Fruit fly (Drosophila melanogaster) whole organism, embryonic: Measurements from ENCODE around the gene CG12784.
A peak's percentile ranks its signal among the peaks of the same experiment; 100 is the strongest.

Experiments used
- Ada2b ChIP-seq: fragments of 200-800 bp; sonication (Bioruptor generic); IDR thresholded peaks from 2 replicates; pipeline ENCODE4 v1.3.6; 2022; ENCODE audit warnings: missing biosample characterization, missing genetic modification characterization
- CG10366 ChIP-seq: fragments of 200-800 bp; sonication (Bioruptor generic); IDR thresholded peaks from 2 replicates; pipeline ENCODE4 v1.3.6; 2022; ENCODE audit warnings: missing biosample characterization, missing genetic modification characterization
- CG10462 ChIP-seq: fragments of 200-800 bp; sonication (Bioruptor generic); optimal IDR thresholded peaks from 2 replicates; lab custom pipeline; 2016; ENCODE audit warnings: missing biosample characterization, missing genetic modification characterization
- CG10543 ChIP-seq: fragments of 200-800 bp; sonication (Bioruptor generic); optimal IDR thresholded peaks from 3 replicates; lab custom pipeline; 2017; ENCODE audit warnings: missing biosample characterization, mild to moderate bottlenecking, missing genetic modification characterization, moderate library complexity
- CG12942 ChIP-seq: fragments of 200-800 bp; sonication (Bioruptor generic); optimal IDR thresholded peaks from 3 replicates; lab custom pipeline; 2016; ENCODE audit warnings: missing biosample characterization, missing genetic modification characterization
- CG13296 ChIP-seq: fragments of 200-800 bp; sonication (Bioruptor generic); optimal IDR thresholded peaks from 3 replicates; lab custom pipeline; 2018; ENCODE audit warnings: missing biosample characterization, mild to moderate bottlenecking, missing genetic modification characterization
- CG13424 ChIP-seq: fragments of 200-800 bp; sonication (Bioruptor generic); optimal IDR thresholded peaks from 2 replicates; lab custom pipeline; 2019; ENCODE audit warnings: missing biosample characterization, mild to moderate bottlenecking, missing genetic modification characterization, moderate library complexity
- CG14667 ChIP-seq: fragments of 200-800 bp; sonication (Bioruptor generic); IDR thresholded peaks from 2 replicates; pipeline ENCODE4 v1.3.6; 2022; ENCODE audit warnings: missing biosample characterization, missing genetic modification characterization
- CG15073 ChIP-seq: fragments of 200-800 bp; sonication (Bioruptor generic); optimal IDR thresholded peaks from 2 replicates; lab custom pipeline; 2016; ENCODE audit warnings: missing biosample characterization, missing genetic modification characterization
- CG17186 ChIP-seq: fragments of 200-800 bp; sonication (Bioruptor generic); optimal IDR thresholded peaks from 3 replicates; lab custom pipeline; 2017; ENCODE audit warnings: missing biosample characterization, missing genetic modification reagents, missing genetic modification characterization
- CG17359 ChIP-seq: fragments of 200-800 bp; sonication (Bioruptor generic); optimal IDR thresholded peaks from 3 replicates; lab custom pipeline; 2018; ENCODE audit warnings: missing biosample characterization, mild to moderate bottlenecking, missing genetic modification characterization, moderate library complexity
- CG17829 ChIP-seq: fragments of 200-800 bp; optimal IDR thresholded peaks from 2 replicates; lab custom pipeline; 2019; ENCODE audit warnings: missing biosample characterization, mild to moderate bottlenecking, missing genetic modification characterization, moderate library complexity
- CG2199 ChIP-seq: fragments of 200-800 bp; sonication (Bioruptor generic); IDR thresholded peaks from 3 replicates; pipeline ENCODE4 v1.3.6; 2022; ENCODE audit warnings: missing biosample characterization, missing genetic modification characterization
- CG3847 ChIP-seq: fragments of 200-800 bp; sonication (Bioruptor generic); IDR thresholded peaks from 2 replicates; pipeline ENCODE4 v1.3.6; 2022; ENCODE audit warnings: missing biosample characterization, missing genetic modification characterization
- CG4360 ChIP-seq: fragments of 200-800 bp; sonication (Bioruptor generic); IDR thresholded peaks from 2 replicates; pipeline ENCODE4 v1.3.6; 2022; ENCODE audit warnings: missing biosample characterization, missing genetic modification characterization
- CG4424 ChIP-seq: fragments of 200-800 bp; sonication (Bioruptor generic); optimal IDR thresholded peaks from 3 replicates; lab custom pipeline; 2016; ENCODE audit warnings: missing biosample characterization, missing genetic modification characterization
- CG4617 ChIP-seq: fragments of 200-800 bp; sonication (Bioruptor generic); optimal IDR thresholded peaks from 3 replicates; lab custom pipeline; 2016; ENCODE audit warnings: missing biosample characterization, missing genetic modification characterization, borderline replicate concordance
- CG6689 ChIP-seq: fragments of 200-800 bp; sonication (Bioruptor generic); IDR thresholded peaks from 2 replicates; pipeline ENCODE4 v1.3.6; 2022; ENCODE audit warnings: missing biosample characterization, missing genetic modification characterization
- CG6813 ChIP-seq: fragments of 200-800 bp; sonication (Bioruptor generic); optimal IDR thresholded peaks from 2 replicates; lab custom pipeline; 2017; ENCODE audit warnings: missing biosample characterization, missing genetic modification characterization, mild to moderate bottlenecking, moderate library complexity, missing genetic modification reagents
- CG7839 ChIP-seq: fragments of 200-800 bp; sonication (Bioruptor generic); optimal IDR thresholded peaks from 3 replicates; lab custom pipeline; 2018; ENCODE audit warnings: missing biosample characterization, mild to moderate bottlenecking, missing genetic modification characterization, moderate library complexity
- CG8089 ChIP-seq: fragments of 200-800 bp; sonication (Bioruptor generic); optimal IDR thresholded peaks from 3 replicates; lab custom pipeline; 2016; ENCODE audit warnings: missing biosample characterization, missing genetic modification characterization
- CTCF ChIP-seq: fragments of 200-800 bp; sonication (Bioruptor generic); optimal IDR thresholded peaks from 2 replicates; lab custom pipeline; 2017; ENCODE audit warnings: missing biosample characterization, mild to moderate bottlenecking, missing genetic modification characterization, moderate library complexity
- CoRest ChIP-seq: fragments of 200-800 bp; sonication (Bioruptor generic); optimal IDR thresholded peaks from 3 replicates; lab custom pipeline; 2018; ENCODE audit warnings: missing biosample characterization, mild to moderate bottlenecking, missing genetic modification characterization, moderate library complexity
- Elba2 ChIP-seq: fragments of 200-800 bp; sonication (Bioruptor generic); optimal IDR thresholded peaks from 3 replicates; lab custom pipeline; 2016; ENCODE audit warnings: missing biosample characterization, missing genetic modification characterization
- HLH54F ChIP-seq: fragments of 200-800 bp; sonication (Bioruptor generic); optimal IDR thresholded peaks from 3 replicates; lab custom pipeline; 2016; ENCODE audit warnings: missing biosample characterization, missing genetic modification characterization
- Hr78 ChIP-seq, 2 experiments: fragments of 200-800 bp in 1 of 2; fragments of >200 bp in 1 of 2; sonication (Bioruptor generic) in 1 of 2; optimal IDR thresholded peaks; 2 replicates each; lab custom pipeline; 2017 to 2019; ENCODE audit warnings: missing biosample characterization in 2 of 2, missing genetic modification characterization in 2 of 2, mild to moderate bottlenecking in 1 of 2, moderate library complexity in 1 of 2
- Lim3 ChIP-seq: fragments of 200-800 bp; sonication (Bioruptor generic); IDR thresholded peaks from 2 replicates; pipeline ENCODE4 v1.3.6; 2022; ENCODE audit warnings: missing biosample characterization, missing genetic modification characterization
- Mes4 ChIP-seq: fragments of 200-800 bp; sonication (Bioruptor generic); optimal IDR thresholded peaks from 2 replicates; lab custom pipeline; 2016; ENCODE audit warnings: missing biosample characterization, missing genetic modification characterization
- NFAT ChIP-seq: fragments of 200-800 bp; sonication (Bioruptor generic); IDR thresholded peaks from 2 replicates; pipeline ENCODE4 v1.3.6; 2022; ENCODE audit warnings: missing biosample characterization, missing genetic modification characterization
- Six4 ChIP-seq: fragments of 200-800 bp; sonication (Bioruptor generic); optimal IDR thresholded peaks from 2 replicates; lab custom pipeline; 2016; ENCODE audit warnings: missing biosample characterization, missing genetic modification characterization
- Sry-δ ChIP-seq: fragments of 200-800 bp; sonication (Bioruptor generic); optimal IDR thresholded peaks from 2 replicates; lab custom pipeline; 2016; ENCODE audit warnings: missing biosample characterization, missing genetic modification characterization
- abd-A ChIP-seq: fragments of 200-800 bp; sonication (Bioruptor generic); optimal IDR thresholded peaks from 3 replicates; lab custom pipeline; 2019; ENCODE audit warnings: missing biosample characterization, mild to moderate bottlenecking, missing genetic modification characterization, moderate library complexity
- bbx ChIP-seq: fragments of 200-800 bp; sonication (Bioruptor generic); IDR thresholded peaks from 2 replicates; pipeline ENCODE4 v1.3.6; 2022; ENCODE audit warnings: missing biosample characterization, missing genetic modification characterization; ENCODE audit not compliant: partially characterized antibody
- bsh ChIP-seq, 2 experiments: fragments of 200-800 bp; sonication (Bioruptor generic); optimal IDR thresholded peaks; 2 replicates each; lab custom pipeline; 2017 to 2018; ENCODE audit warnings: mild to moderate bottlenecking in 2 of 2, missing biosample characterization in 2 of 2, missing genetic modification characterization in 2 of 2, moderate library complexity in 1 of 2
- btn ChIP-seq: fragments of 200-800 bp; sonication (Bioruptor generic); optimal IDR thresholded peaks from 2 replicates; lab custom pipeline; 2016; ENCODE audit warnings: missing biosample characterization, missing genetic modification characterization
- ci ChIP-seq: fragments of 200-800 bp; sonication (Bioruptor generic); IDR thresholded peaks from 3 replicates; pipeline ENCODE4 v1.3.6; 2022; ENCODE audit warnings: missing biosample characterization, missing genetic modification characterization
- crol ChIP-seq: fragments of 200-800 bp; sonication (Bioruptor generic); IDR thresholded peaks from 2 replicates; pipeline ENCODE4 v1.3.6; 2022; ENCODE audit warnings: missing biosample characterization, missing genetic modification characterization
- ewg ChIP-seq: fragments of 200-800 bp; sonication (Bioruptor generic); optimal IDR thresholded peaks from 3 replicates; lab custom pipeline; 2017; ENCODE audit warnings: mild to moderate bottlenecking, missing biosample characterization, missing genetic modification reagents, missing genetic modification characterization
- fd64A ChIP-seq: fragments of 200-800 bp; sonication (Bioruptor generic); optimal IDR thresholded peaks from 3 replicates; lab custom pipeline; 2018; ENCODE audit warnings: missing biosample characterization, mild to moderate bottlenecking, missing genetic modification characterization
- fd96Cb ChIP-seq: fragments of 200-800 bp; sonication (Bioruptor generic); optimal IDR thresholded peaks from 2 replicates; lab custom pipeline; 2018; ENCODE audit warnings: missing biosample characterization, mild to moderate bottlenecking, missing genetic modification characterization, moderate library complexity
- grau ChIP-seq: fragments of 200-800 bp; optimal IDR thresholded peaks from 3 replicates; lab custom pipeline; 2019; ENCODE audit warnings: missing biosample characterization, mild to moderate bottlenecking, missing genetic modification characterization, moderate library complexity
- jing ChIP-seq: fragments of 200-800 bp; sonication (Bioruptor generic); optimal IDR thresholded peaks from 2 replicates; lab custom pipeline; 2018; ENCODE audit warnings: missing biosample characterization, mild to moderate bottlenecking, missing genetic modification characterization
- klu ChIP-seq: fragments of 200-800 bp; sonication (Bioruptor generic); IDR thresholded peaks from 2 replicates; pipeline ENCODE4 v1.3.6; 2022; ENCODE audit warnings: missing biosample characterization, missing genetic modification characterization
- lilli ChIP-seq: fragments of 200-800 bp; sonication (Bioruptor generic); optimal IDR thresholded peaks from 3 replicates; lab custom pipeline; 2016; ENCODE audit warnings: missing biosample characterization, missing genetic modification characterization
- lola ChIP-seq, 3 experiments: fragments of >200 bp in 2 of 3; fragments of 200-800 bp in 1 of 3; sonication (Bioruptor generic) in 1 of 3; optimal IDR thresholded peaks; 2 replicates each; lab custom pipeline; 2017 to 2019; ENCODE audit warnings: missing biosample characterization in 3 of 3, missing genetic modification characterization in 3 of 3, mild to moderate bottlenecking in 1 of 3, moderate library complexity in 1 of 3
- nerfin-1 ChIP-seq: fragments of 200-800 bp; sonication (Bioruptor generic); optimal IDR thresholded peaks from 3 replicates; lab custom pipeline; 2019; ENCODE audit warnings: missing biosample characterization, mild to moderate bottlenecking, missing genetic modification characterization, moderate library complexity
- sr ChIP-seq: fragments of 200-800 bp; sonication (Bioruptor generic); IDR thresholded peaks from 3 replicates; pipeline ENCODE4 v1.3.6; 2022; ENCODE audit warnings: missing biosample characterization, missing genetic modification characterization
- twi ChIP-seq: fragments of 200-800 bp; optimal IDR thresholded peaks from 2 replicates; lab custom pipeline; 2019; ENCODE audit warnings: missing biosample characterization, mild to moderate bottlenecking, missing genetic modification characterization, moderate library complexity
- zfh1 ChIP-seq: fragments of 200-800 bp; sonication (Bioruptor generic); IDR thresholded peaks from 3 replicates; pipeline ENCODE4 v1.3.6; 2022; ENCODE audit warnings: missing biosample characterization, missing genetic modification characterization

The CG12784 gene

DNA sequence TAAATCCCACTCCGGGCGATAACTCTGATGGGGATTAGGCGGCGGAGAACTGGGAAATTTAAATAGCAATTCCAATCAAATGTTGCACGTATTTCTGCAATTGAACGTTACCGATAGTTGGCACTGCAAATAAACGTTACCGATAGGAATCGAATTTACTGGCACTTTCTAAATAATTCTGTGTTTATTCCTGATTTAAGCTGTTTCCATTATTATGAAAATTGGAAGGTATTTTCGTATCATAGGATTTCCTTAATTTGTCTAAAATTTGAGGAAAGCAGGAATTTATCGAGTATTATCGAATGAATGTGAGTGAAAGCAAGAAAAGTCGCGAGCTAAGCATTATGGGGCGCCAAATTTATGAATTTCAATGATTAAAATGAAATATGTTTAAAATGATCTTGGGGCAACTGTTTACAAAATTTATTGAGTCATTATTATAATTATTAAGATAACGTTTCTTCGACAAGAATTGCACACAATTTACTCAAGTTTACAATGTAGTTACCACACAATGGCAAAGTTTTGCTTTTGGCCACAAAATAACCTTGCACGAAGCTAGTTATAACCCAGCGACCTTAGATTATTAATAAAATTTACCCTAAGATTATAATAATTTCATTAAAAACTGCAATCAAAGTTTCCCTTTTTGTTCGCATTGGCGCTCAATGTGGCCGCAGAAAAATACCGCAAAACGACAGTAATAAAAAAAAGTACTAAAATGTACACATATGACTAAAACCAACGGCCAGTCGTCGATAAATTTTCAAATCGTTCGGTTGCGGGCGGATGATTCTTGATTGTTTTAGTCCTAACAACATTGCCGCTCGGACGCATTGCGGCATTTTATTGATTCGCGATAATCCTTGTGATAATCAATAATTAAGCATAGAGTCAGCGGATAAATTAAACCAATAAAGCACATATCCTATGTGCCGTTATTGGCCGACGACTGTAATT, 40.9 kb downstream of the CG12784 start, which contains the start of gene alpha-Man-IIb (continued):
- TF ChIP-seq CG4617 (peak; percentile 28), bbx (GFP tag; lab: Robert Waterston, UW) (peak; percentile 74), CG8089 (no peak), Ada2b (GFP tag; lab: Robert Waterston, UW) (no peak), CG2199 (GFP tag; lab: Robert Waterston, UW) (peak; percentile 74; the same call in 2 of the 3 replicates), bsh (GFP tag; optimal IDR thresholded peaks at IDR 0.05; lab: Kevin White, UChicago) (peak; percentile 4 to 33), klu (no peak), NFAT (GFP tag; lab: Robert Waterston, UW) (peak; percentile 24; the same call in 1 of the 2 replicates), ci (GFP tag; lab: Robert Waterston, UW) (no peak; the same call in 1 of the 3 replicates), ewg (no peak), CG14667 (GFP tag; lab: Robert Waterston, UW) (no peak), fd64A (GFP tag; lab: Kevin White, UChicago) (peak; percentile 52), abd-A (tag; lab: Kevin White, UChicago) (peak; percentile 80), CG4424 (GFP tag; lab: Kevin White, UChicago) (no peak), CG12942 (no peak), Lim3 (GFP tag; lab: Robert Waterston, UW) (no peak), btn (GFP tag; lab: Kevin White, UChicago) (no peak), CG6813 (GFP tag; lab: Kevin White, UChicago) (no peak), CG4360 (GFP tag; lab: Robert Waterston, UW) (no peak), Six4 (GFP tag; lab: Kevin White, UChicago) (no peak), CG13296 (no peak), CG10366 (GFP tag; lab: Robert Waterston, UW) (peak; percentile 12; the same call in 1 of the 2 replicates), CG10462 (GFP tag; lab: Kevin White, UChicago) (no peak), nerfin-1 (tag; lab: Kevin White, UChicago) (peak; percentile 36), CG17359 (peak; percentile 23), CTCF (peak; percentile 96), Sry-δ (GFP tag; lab: Kevin White, UChicago) (peak; percentile 64), CoRest (peak; percentile 34), lola (GFP tag; optimal IDR thresholded peaks at IDR 0.05; lab: Kevin White, UChicago) (no peak), fd96Cb (tag; lab: Kevin White, UChicago) (no peak), CG17186 (peak; percentile 6), CG15073 (GFP tag; lab: Kevin White, UChicago) (no peak), Mes4 (GFP tag; lab: Kevin White, UChicago) (no peak), lilli (GFP tag; lab: Kevin White, UChicago) (no peak), HLH54F (GFP tag; lab: Kevin White, UChicago) (no peak), CG17829 (tag; lab: Kevin White, UChicago) (peak; percentile 18), CG13424 (tag; lab: Kevin White, UChicago) (no peak), crol (GFP tag; lab: Robert Waterston, UW) (no peak), CG6689 (GFP tag; lab: Robert Waterston, UW) (no peak), twi (peak; percentile 23), Hr78 (GFP tag; optimal IDR thresholded peaks at IDR 0.05; lab: Kevin White, UChicago) (no peak), CG7839 (tag; lab: Kevin White, UChicago) (no peak), jing (GFP tag; lab: Kevin White, UChicago) (no peak), Elba2 (no peak), sr (GFP tag; lab: Robert Waterston, UW) (no peak), CG10543 (GFP tag; lab: Kevin White, UChicago) (no peak), zfh1 (GFP tag; lab: Robert Waterston, UW) (peak; percentile 55; the same call in 1 of the 3 replicates), grau (peak; percentile 21), CG3847 (GFP tag; lab: Robert Waterston, UW) (no peak)
